Fruit fly (Drosophila melanogaster) whole organism, prepupa: Measurements from ENCODE around the gene Sox102F.

Source experiments
- CG10631 ChIP-seq: fragments of 200-800 bp; sonication (Bioruptor generic); optimal IDR thresholded peaks from 2 replicates; lab custom pipeline; 2016; ENCODE audit warnings: missing biosample characterization, missing genetic modification characterization
- CG10669 ChIP-seq: fragments of 200-800 bp; sonication (Bioruptor generic); optimal IDR thresholded peaks from 3 replicates; lab custom pipeline; 2018; ENCODE audit warnings: missing biosample characterization, mild to moderate bottlenecking, missing genetic modification characterization, moderate library complexity
- CG11762 ChIP-seq: fragments of 200-800 bp; sonication (Bioruptor generic); optimal IDR thresholded peaks from 3 replicates; lab custom pipeline; 2016; ENCODE audit warnings: missing biosample characterization, missing genetic modification characterization; ENCODE audit not compliant: insufficient read depth
- CG11902 ChIP-seq: fragments of 200-800 bp; sonication (Bioruptor generic); optimal IDR thresholded peaks from 3 replicates; lab custom pipeline; 2016; ENCODE audit warnings: missing biosample characterization, missing genetic modification characterization
- CG15336 ChIP-seq: fragments of 200-800 bp; sonication (Bioruptor generic); IDR thresholded peaks from 2 replicates; pipeline ENCODE4 v1.3.6; 2022; ENCODE audit warnings: missing biosample characterization, missing genetic modification characterization
- CG1621 ChIP-seq: fragments of 200-800 bp; sonication (Bioruptor generic); optimal IDR thresholded peaks from 3 replicates; lab custom pipeline; 2018; ENCODE audit warnings: missing biosample characterization, mild to moderate bottlenecking, missing genetic modification characterization
- CG16779 ChIP-seq: fragments of 200-800 bp; sonication (Bioruptor generic); optimal IDR thresholded peaks from 3 replicates; lab custom pipeline; 2017; ENCODE audit warnings: missing biosample characterization, mild to moderate bottlenecking, missing genetic modification characterization
- CG3032 ChIP-seq: fragments of 200-800 bp; optimal IDR thresholded peaks from 2 replicates; lab custom pipeline; 2019; ENCODE audit warnings: missing biosample characterization, mild to moderate bottlenecking, missing genetic modification characterization, moderate library complexity
- CG34406 ChIP-seq: fragments of 200-800 bp; sonication (Bioruptor generic); optimal IDR thresholded peaks from 3 replicates; lab custom pipeline; 2016; ENCODE audit warnings: missing biosample characterization, missing genetic modification characterization
- CG6276 ChIP-seq: fragments of 200-800 bp; sonication (Bioruptor generic); optimal IDR thresholded peaks from 2 replicates; lab custom pipeline; 2017; ENCODE audit warnings: missing biosample characterization, mild to moderate bottlenecking, missing genetic modification characterization
- CG6854 ChIP-seq: fragments of 200-800 bp; sonication (Bioruptor generic); optimal IDR thresholded peaks from 2 replicates; lab custom pipeline; 2017; ENCODE audit warnings: missing biosample characterization, mild to moderate bottlenecking, missing genetic modification characterization
- CG8119 ChIP-seq: fragments of 200-800 bp; sonication (Bioruptor generic); IDR thresholded peaks from 3 replicates; pipeline ENCODE4 v1.3.6; 2022; ENCODE audit warnings: missing biosample characterization, missing genetic modification characterization
- CG8319 ChIP-seq: fragments of 200-800 bp; sonication (Bioruptor generic); optimal IDR thresholded peaks from 3 replicates; lab custom pipeline; 2016; ENCODE audit warnings: missing biosample characterization, missing genetic modification characterization
- CG8632 ChIP-seq: fragments of 200-800 bp; sonication (Bioruptor generic); optimal IDR thresholded peaks from 3 replicates; lab custom pipeline; 2016; ENCODE audit warnings: missing biosample characterization, missing genetic modification characterization
- CG9139 ChIP-seq: fragments of 200-800 bp; sonication (Bioruptor generic); optimal IDR thresholded peaks from 3 replicates; lab custom pipeline; 2017; ENCODE audit warnings: missing biosample characterization, mild to moderate bottlenecking, missing genetic modification characterization
- Eip78C ChIP-seq: fragments of 200-800 bp; sonication (Bioruptor generic); peaks from one replicate; lab custom pipeline; 2016; ENCODE audit warnings: missing biosample characterization, missing genetic modification characterization
- Gug ChIP-seq: fragments of 200-800 bp; sonication (Bioruptor generic); IDR thresholded peaks from 2 replicates; pipeline ENCODE4 v1.3.6; 2022; ENCODE audit warnings: missing biosample characterization, missing genetic modification characterization
- Hr38 ChIP-seq: sonication (Bioruptor generic); optimal IDR thresholded peaks from 2 replicates; lab custom pipeline; 2016; ENCODE audit warnings: missing biosample characterization, missing genetic modification characterization
- Hr39 ChIP-seq: fragments of 200-800 bp; sonication (Bioruptor generic); optimal IDR thresholded peaks from 2 replicates; lab custom pipeline; 2016; ENCODE audit warnings: missing biosample characterization, missing genetic modification characterization
- Lpt ChIP-seq: fragments of 200-800 bp; sonication (Bioruptor generic); optimal IDR thresholded peaks from 3 replicates; lab custom pipeline; 2016; ENCODE audit warnings: missing biosample characterization, missing genetic modification characterization
- Met ChIP-seq: fragments of 200-800 bp; sonication (Bioruptor generic); optimal IDR thresholded peaks from 3 replicates; lab custom pipeline; 2016; ENCODE audit warnings: missing biosample characterization, missing genetic modification characterization
- Smox ChIP-seq: fragments of 200-800 bp; sonication (Bioruptor generic); optimal IDR thresholded peaks from 3 replicates; lab custom pipeline; 2016; ENCODE audit warnings: missing biosample characterization, missing genetic modification characterization
- Sox102F ChIP-seq: fragments of 200-800 bp; sonication (Bioruptor generic); optimal IDR thresholded peaks from 2 replicates; lab custom pipeline; 2016; ENCODE audit warnings: missing biosample characterization, mild to moderate bottlenecking, missing genetic modification characterization
- Sox15 ChIP-seq: fragments of 200-800 bp; sonication (Bioruptor generic); optimal IDR thresholded peaks from 3 replicates; lab custom pipeline; 2016; ENCODE audit warnings: missing biosample characterization, missing genetic modification characterization
- achi ChIP-seq: fragments of 200-800 bp; sonication (Bioruptor generic); optimal IDR thresholded peaks from 3 replicates; lab custom pipeline; 2016; ENCODE audit warnings: missing biosample characterization, missing genetic modification characterization
- dac ChIP-seq: fragments of 200-800 bp; sonication (Bioruptor generic); optimal IDR thresholded peaks from 2 replicates; lab custom pipeline; 2017; ENCODE audit warnings: missing biosample characterization, mild to moderate bottlenecking, missing genetic modification characterization
- esn ChIP-seq: fragments of 200-800 bp; sonication (Bioruptor generic); optimal IDR thresholded peaks from 2 replicates; lab custom pipeline; 2016; ENCODE audit warnings: missing biosample characterization, mild to moderate bottlenecking, missing genetic modification characterization, moderate library complexity
- fd59A ChIP-seq: fragments of 200-800 bp; sonication (Bioruptor generic); optimal IDR thresholded peaks from 2 replicates; lab custom pipeline; 2017; ENCODE audit warnings: missing biosample characterization, mild to moderate bottlenecking, missing genetic modification characterization, missing genetic modification reagents
- fkh ChIP-seq: fragments of 200-800 bp; sonication (Bioruptor generic); optimal IDR thresholded peaks from 3 replicates; lab custom pipeline; 2017; ENCODE audit warnings: missing biosample characterization, mild to moderate bottlenecking, missing genetic modification characterization, moderate library complexity
- pdm3 ChIP-seq: fragments of 200-800 bp; sonication (Bioruptor generic); optimal IDR thresholded peaks from 3 replicates; lab custom pipeline; 2016; ENCODE audit warnings: missing biosample characterization, missing genetic modification characterization
- salr ChIP-seq, 2 experiments: fragments of 200-800 bp; sonication (Bioruptor generic); optimal IDR thresholded peaks; 3 replicates each; lab custom pipeline; 2016 to 2018; ENCODE audit warnings: missing biosample characterization in 2 of 2, missing genetic modification characterization in 2 of 2, mild to moderate bottlenecking in 1 of 2
- spab ChIP-seq: fragments of 200-800 bp; sonication (Bioruptor generic); optimal IDR thresholded peaks from 2 replicates; lab custom pipeline; 2017; ENCODE audit warnings: missing biosample characterization, mild to moderate bottlenecking, missing genetic modification characterization, missing genetic modification reagents
- svp ChIP-seq: fragments of 200-800 bp; sonication (Bioruptor generic); peaks from one replicate; lab custom pipeline; 2016; ENCODE audit warnings: missing biosample characterization, missing genetic modification characterization
- topi ChIP-seq: fragments of 200-800 bp; sonication (Bioruptor generic); optimal IDR thresholded peaks from 3 replicates; lab custom pipeline; 2016; ENCODE audit warnings: missing biosample characterization, missing genetic modification characterization
- vri ChIP-seq: fragments of 200-800 bp; sonication (Bioruptor generic); optimal IDR thresholded peaks from 3 replicates; lab custom pipeline; 2016; ENCODE audit warnings: missing biosample characterization, mild to moderate bottlenecking, missing genetic modification characterization

Gene Sox102F

dm6 chr4:829783-830182, 4.4 kb downstream of the Sox102F start (continued):
- no peak for TF ChIP-seq CG8119
- TF ChIP-seq dac (GFP tag; lab: Kevin White, UChicago): no peak
- TF ChIP-seq CG11762: no peak
- TF ChIP-seq Sox102F: peak; percentile 55
- no peak for TF ChIP-seq CG11902 (GFP tag; lab: Kevin White, UChicago)
- peak in 1 of 2 experiments; percentile 59 for TF ChIP-seq salr (GFP tag; optimal IDR thresholded peaks at IDR 0.05; lab: Kevin White, UChicago)
- no peak for TF ChIP-seq Smox (GFP tag; lab: Kevin White, UChicago)
- TF ChIP-seq svp (GFP tag; lab: Kevin White, UChicago): peak; percentile 56
- no peak for TF ChIP-seq CG15336 (GFP tag; lab: Robert Waterston, UW)
- TF ChIP-seq CG10669 (GFP tag; lab: Kevin White, UChicago): peak; percentile 8
- peak; percentile 43 for TF ChIP-seq CG34406 (GFP tag; lab: Kevin White, UChicago)
- TF ChIP-seq fkh: no peak
- TF ChIP-seq CG6854 (GFP tag; lab: Kevin White, UChicago): no peak
- peak; percentile 36 for TF ChIP-seq CG10631
- TF ChIP-seq Sox15: no peak
- no peak for TF ChIP-seq Hr38 (GFP tag; lab: Kevin White, UChicago)
- peak; percentile 47 for TF ChIP-seq pdm3
- TF ChIP-seq CG16779 (tag; lab: Kevin White, UChicago): no peak
- no peak for TF ChIP-seq CG8319 (GFP tag; lab: Kevin White, UChicago)
- no peak for TF ChIP-seq Hr39 (GFP tag; lab: Kevin White, UChicago)
- peak; percentile 61 for TF ChIP-seq CG3032

dm6 chr4:824043-824442, 10.2 kb downstream of the Sox102F start:
- TF ChIP-seq esn (GFP tag; lab: Kevin White, UChicago) (no peak), CG1621 (no peak), dac (GFP tag; lab: Kevin White, UChicago) (no peak), CG16779 (tag; lab: Kevin White, UChicago) (no peak), CG15336 (GFP tag; lab: Robert Waterston, UW) (no peak), CG34406 (GFP tag; lab: Kevin White, UChicago) (no peak), Gug (GFP tag; lab: Robert Waterston, UW) (no peak), Sox102F (no peak), vri (GFP tag; lab: Kevin White, UChicago) (no peak), CG9139 (no peak), CG10669 (GFP tag; lab: Kevin White, UChicago) (no peak), Hr39 (GFP tag; lab: Kevin White, UChicago) (no peak), CG6276 (GFP tag; lab: Kevin White, UChicago) (no peak), Hr38 (GFP tag; lab: Kevin White, UChicago) (no peak)

dm6 chr4:817799-818198, 16.4 kb downstream of the Sox102F start:
- TF ChIP-seq Met (GFP tag; lab: Kevin White, UChicago) (no peak), spab (no peak), Eip78C (GFP tag; lab: Kevin White, UChicago) (no peak), CG6854 (GFP tag; lab: Kevin White, UChicago) (no peak), CG15336 (GFP tag; lab: Robert Waterston, UW) (no peak), Sox15 (no peak), topi (no peak), CG11902 (GFP tag; lab: Kevin White, UChicago) (no peak), fd59A (GFP tag; lab: Kevin White, UChicago) (no peak), Lpt (GFP tag; lab: Kevin White, UChicago) (no peak), CG1621 (no peak), CG8632 (GFP tag; lab: Kevin White, UChicago) (no peak)

- TF ChIP-seq achi (GFP tag; lab: Kevin White, UChicago): no peak
- no peak for TF ChIP-seq esn (GFP tag; lab: Kevin White, UChicago)
- TF ChIP-seq, all 60 proteins: peak for 0
Observed at dm6 chr4:816500-816899, 17.7 kb downstream of the Sox102F start.
